Worm (Caenorhabditis elegans) whole organism, L3 larva: ENCODE results near the gene mspn-1.
A peak's percentile ranks its signal among the peaks of the same experiment; 100 is the strongest.

ENCODE experiments used
- R02D3.7 ChIP-seq: fragments of 150-350 bp; optimal IDR thresholded peaks from 2 replicates; lab custom pipeline; 2014; ENCODE audit warnings: missing biosample characterization, missing genetic modification characterization
- ZK546.5 ChIP-seq: sonication (generic microtip); optimal IDR thresholded peaks from 2 replicates; lab custom pipeline; 2017; ENCODE audit warnings: missing biosample characterization, missing genetic modification characterization
- aly-2 ChIP-seq: fragments of 150-350 bp; optimal IDR thresholded peaks from 2 replicates; lab custom pipeline; 2014; ENCODE audit warnings: missing biosample characterization, missing genetic modification characterization
- ama-1 ChIP-seq: fragments of 150-350 bp; optimal IDR thresholded peaks from 2 replicates; lab custom pipeline; 2018
- ceh-16 ChIP-seq: sonication (generic microtip); optimal IDR thresholded peaks from 2 replicates; lab custom pipeline; 2017; ENCODE audit warnings: missing biosample characterization, missing genetic modification characterization
- ceh-28 ChIP-seq: fragments of 150-350 bp; optimal IDR thresholded peaks from 2 replicates; lab custom pipeline; 2014; ENCODE audit warnings: missing biosample characterization, missing genetic modification reagents, missing genetic modification characterization
- ceh-82 ChIP-seq: fragments of 150-350 bp; optimal IDR thresholded peaks from 2 replicates; lab custom pipeline; 2014; ENCODE audit warnings: missing biosample characterization, missing genetic modification characterization
- ceh-9 ChIP-seq: sonication (generic microtip); optimal IDR thresholded peaks from 2 replicates; lab custom pipeline; 2018; ENCODE audit warnings: missing biosample characterization, missing genetic modification characterization
- daf-12 ChIP-seq: fragments of 150-350 bp; optimal IDR thresholded peaks from 2 replicates; lab custom pipeline; 2014; ENCODE audit warnings: missing biosample characterization, missing genetic modification reagents, missing genetic modification characterization
- egl-27 ChIP-seq: sonication (generic microtip); optimal IDR thresholded peaks from 4 replicates; lab custom pipeline; 2017; ENCODE audit warnings: missing biosample characterization, missing genetic modification reagents, missing genetic modification characterization
- egl-5 ChIP-seq: fragments of 150-350 bp; optimal IDR thresholded peaks from 2 replicates; lab custom pipeline; 2017; ENCODE audit warnings: missing biosample characterization, missing genetic modification reagents, missing genetic modification characterization, inconsistent platforms
- elt-1 ChIP-seq: fragments of 150-350 bp; optimal IDR thresholded peaks from 2 replicates; lab custom pipeline; 2014; ENCODE audit warnings: missing biosample characterization, missing genetic modification characterization
- elt-2 ChIP-seq: sonication (generic microtip); optimal IDR thresholded peaks from 2 replicates; lab custom pipeline; 2016; ENCODE audit warnings: missing genetic modification reagents, mild to moderate bottlenecking, missing genetic modification characterization, missing compliant biosample characterization
- elt-3 ChIP-seq, 3 experiments: fragments of 150-350 bp in 1 of 3; sonication (generic microtip) in 2 of 3; optimal IDR thresholded peaks; 2 replicates in 2 of 3; 4 replicates in 1 of 3; lab custom pipeline; 2014 to 2017; ENCODE audit warnings: missing biosample characterization in 3 of 3, missing genetic modification characterization in 3 of 3
- eor-1 ChIP-seq, 2 experiments: fragments of 150-350 bp; optimal IDR thresholded peaks; 2 replicates each; lab custom pipeline; 2014 to 2018; ENCODE audit warnings: missing biosample characterization in 2 of 2, missing genetic modification characterization in 2 of 2
- fkh-10 ChIP-seq: sonication (generic microtip); optimal IDR thresholded peaks from 2 replicates; lab custom pipeline; 2017; ENCODE audit warnings: missing biosample characterization, missing genetic modification reagents, missing genetic modification characterization
- fkh-2 ChIP-seq: fragments of 150-350 bp; optimal IDR thresholded peaks from 2 replicates; lab custom pipeline; 2014; ENCODE audit warnings: missing biosample characterization, missing genetic modification reagents, missing genetic modification characterization
- fos-1 ChIP-seq: fragments of 150-350 bp; optimal IDR thresholded peaks from 2 replicates; lab custom pipeline; 2014; ENCODE audit warnings: missing biosample characterization, missing genetic modification characterization
- hmg-11 ChIP-seq: sonication (generic microtip); optimal IDR thresholded peaks from 2 replicates; lab custom pipeline; 2016; ENCODE audit warnings: missing genetic modification characterization, missing compliant biosample characterization
- jun-1 ChIP-seq: fragments of 150-350 bp; optimal IDR thresholded peaks from 2 replicates; lab custom pipeline; 2014; ENCODE audit warnings: missing biosample characterization, missing genetic modification reagents, missing genetic modification characterization
- lin-15B ChIP-seq: fragments of 150-350 bp; optimal IDR thresholded peaks from 2 replicates; lab custom pipeline; 2014; ENCODE audit warnings: missing biosample characterization, missing genetic modification characterization
- lin-39 ChIP-seq: fragments of 150-350 bp; optimal IDR thresholded peaks from 2 replicates; lab custom pipeline; 2018; ENCODE audit warnings: missing biosample characterization, missing genetic modification reagents, missing genetic modification characterization
- lsy-12 ChIP-seq: sonication (generic microtip); optimal IDR thresholded peaks from 2 replicates; lab custom pipeline; 2016; ENCODE audit warnings: mild to moderate bottlenecking, missing genetic modification characterization, missing compliant biosample characterization
- mdl-1 ChIP-seq: fragments of 150-350 bp; optimal IDR thresholded peaks from 2 replicates; lab custom pipeline; 2014; ENCODE audit warnings: missing biosample characterization, missing genetic modification characterization
- mml-1 ChIP-seq: fragments of 150-350 bp; sonication (generic microtip); optimal IDR thresholded peaks from 3 replicates; lab custom pipeline; 2014; ENCODE audit warnings: missing biosample characterization, missing genetic modification characterization
- nfya-1 ChIP-seq: sonication (generic microtip); optimal IDR thresholded peaks from 2 replicates; lab custom pipeline; 2017; ENCODE audit warnings: missing genetic modification characterization, mild to moderate bottlenecking, missing compliant biosample characterization, antibody characterized with exemption, moderate library complexity; ENCODE audit not compliant: insufficient read depth
- nhr-11 ChIP-seq: fragments of 150-350 bp; optimal IDR thresholded peaks from 2 replicates; lab custom pipeline; 2014; ENCODE audit warnings: missing biosample characterization, missing genetic modification characterization
- nhr-12 ChIP-seq: fragments of 150-350 bp; optimal IDR thresholded peaks from 2 replicates; lab custom pipeline; 2014; ENCODE audit warnings: missing biosample characterization, missing genetic modification characterization
- nhr-23 ChIP-seq: fragments of 150-350 bp; optimal IDR thresholded peaks from 2 replicates; lab custom pipeline; 2014; ENCODE audit warnings: missing biosample characterization, missing genetic modification reagents, missing genetic modification characterization
- nhr-237 ChIP-seq: fragments of 150-350 bp; optimal IDR thresholded peaks from 2 replicates; lab custom pipeline; 2014; ENCODE audit warnings: missing biosample characterization, missing genetic modification characterization
- nhr-25 ChIP-seq: sonication (generic microtip); optimal IDR thresholded peaks from 2 replicates; lab custom pipeline; 2017; ENCODE audit warnings: missing biosample characterization, missing genetic modification characterization
- nhr-28 ChIP-seq: fragments of 150-350 bp; optimal IDR thresholded peaks from 2 replicates; lab custom pipeline; 2014; ENCODE audit warnings: missing biosample characterization, missing genetic modification characterization
- nhr-43 ChIP-seq: sonication (generic microtip); optimal IDR thresholded peaks from 2 replicates; lab custom pipeline; 2016; ENCODE audit warnings: mild to moderate bottlenecking, missing genetic modification characterization, missing compliant biosample characterization; ENCODE audit not compliant: poor library complexity, severe bottlenecking
- nhr-67 ChIP-seq: fragments of 150-350 bp; optimal IDR thresholded peaks from 2 replicates; lab custom pipeline; 2014; ENCODE audit warnings: missing biosample characterization, missing genetic modification characterization
- nhr-76 ChIP-seq: fragments of 150-350 bp; sonication (generic microtip); optimal IDR thresholded peaks from 5 replicates; lab custom pipeline; 2014; ENCODE audit warnings: missing biosample characterization, missing genetic modification characterization
- nhr-77 ChIP-seq: fragments of 150-350 bp; optimal IDR thresholded peaks from 2 replicates; lab custom pipeline; 2014; ENCODE audit warnings: missing biosample characterization, missing genetic modification characterization
- pha-4 ChIP-seq: fragments of 150-350 bp; optimal IDR thresholded peaks from 2 replicates; lab custom pipeline; 2014; ENCODE audit warnings: missing biosample characterization, missing genetic modification reagents, missing genetic modification characterization
- pqm-1 ChIP-seq: fragments of 150-350 bp; optimal IDR thresholded peaks from 2 replicates; lab custom pipeline; 2017; ENCODE audit warnings: missing biosample characterization, missing genetic modification characterization, inconsistent platforms
- sea-2 ChIP-seq: fragments of 150-350 bp; sonication (generic microtip); optimal IDR thresholded peaks from 4 replicates; lab custom pipeline; 2014; ENCODE audit warnings: missing biosample characterization, missing genetic modification reagents, missing genetic modification characterization
- skn-1 ChIP-seq: fragments of 150-350 bp; optimal IDR thresholded peaks from 2 replicates; lab custom pipeline; 2014; ENCODE audit warnings: missing biosample characterization, missing genetic modification characterization
- snpc-4 ChIP-seq: fragments of 150-350 bp; optimal IDR thresholded peaks from 2 replicates; lab custom pipeline; 2014; ENCODE audit warnings: missing biosample characterization, missing genetic modification characterization
- tbx-2 ChIP-seq: sonication (generic microtip); optimal IDR thresholded peaks from 2 replicates; lab custom pipeline; 2016; ENCODE audit warnings: mild to moderate bottlenecking, missing genetic modification characterization, missing compliant biosample characterization
- unc-39 ChIP-seq: sonication (generic microtip); optimal IDR thresholded peaks from 4 replicates; lab custom pipeline; 2017; ENCODE audit warnings: missing biosample characterization, missing genetic modification characterization
- unc-62 ChIP-seq: fragments of 150-350 bp; sonication (generic microtip); optimal IDR thresholded peaks from 4 replicates; lab custom pipeline; 2014; ENCODE audit warnings: missing biosample characterization, missing genetic modification reagents, missing genetic modification characterization
- zag-1 ChIP-seq: fragments of 150-350 bp; optimal IDR thresholded peaks from 2 replicates; lab custom pipeline; 2014; ENCODE audit warnings: missing biosample characterization, missing genetic modification characterization
- ztf-11 ChIP-seq: fragments of 150-350 bp; optimal IDR thresholded peaks from 2 replicates; lab custom pipeline; 2014; ENCODE audit warnings: missing biosample characterization, missing genetic modification characterization
- ztf-4 ChIP-seq: fragments of 150-350 bp; optimal IDR thresholded peaks from 2 replicates; lab custom pipeline; 2014; ENCODE audit warnings: missing biosample characterization, missing genetic modification characterization

Gene mspn-1

ce11 chrIV:10177779-10178178, at the start of gene mspn-1:
Gene mspn-1, plus strand, starts transcription at chrIV:10177968.
- TF ChIP-seq lin-39 (tag; lab: Kevin White, UChicago) (no peak), elt-2 (tag; lab: Kevin White, UChicago) (no peak), R02D3.7 (tag; lab: Kevin White, UChicago) (no peak), ztf-4 (no peak), snpc-4 (no peak), aly-2 (tag; lab: Kevin White, UChicago) (no peak), egl-27 (tag; lab: Kevin White, UChicago) (no peak), skn-1 (tag; lab: Kevin White, UChicago) (no peak), nhr-76 (tag; lab: Kevin White, UChicago) (no peak), egl-5 (tag; lab: Kevin White, UChicago) (no peak), nhr-12 (tag; lab: Kevin White, UChicago) (no peak), zag-1 (no peak)

- TF ChIP-seq zag-1 (no peak), ztf-4 (no peak), mml-1 (tag; lab: Kevin White, UChicago) (no peak), egl-5 (tag; lab: Kevin White, UChicago) (no peak), fos-1 (no peak), nhr-43 (tag; lab: Kevin White, UChicago) (no peak), skn-1 (tag; lab: Kevin White, UChicago) (no peak), nfya-1 (tag; lab: Kevin White, UChicago) (no peak), fkh-10 (GFP tag; lab: Kevin White, UChicago) (no peak)
These were observed 49.3 kb upstream of the mspn-1 start for ce11 chrIV:10128446-10128845.

- TF ChIP-seq nhr-12 (tag; lab: Kevin White, UChicago): no peak
- TF ChIP-seq fos-1: no peak
- TF ChIP-seq ceh-82 (tag; lab: Kevin White, UChicago): peak; percentile 20
- TF ChIP-seq elt-3 (tag; optimal IDR thresholded peaks at IDR 0.05; lab: Kevin White, UChicago): peak in 1 of 3 experiments; percentile 12
- TF ChIP-seq ceh-28: no peak
- no peak for TF ChIP-seq hmg-11
- TF ChIP-seq ZK546.5 (tag; lab: Kevin White, UChicago): peak; percentile 51
- no peak for TF ChIP-seq aly-2 (tag; lab: Kevin White, UChicago)
- no peak for TF ChIP-seq daf-12 (tag; lab: Kevin White, UChicago)
- TF ChIP-seq fkh-2: no peak
- TF ChIP-seq unc-62 (GFP tag; lab: Kevin White, UChicago): no peak
- peak; percentile 77 for TF ChIP-seq lin-39 (tag; lab: Kevin White, UChicago)
- no peak for TF ChIP-seq ceh-9 (tag; lab: Kevin White, UChicago)
- TF ChIP-seq sea-2 (GFP tag; lab: Kevin White, UChicago): no peak
- TF ChIP-seq mdl-1 (tag; lab: Kevin White, UChicago): no peak
- no peak for TF ChIP-seq zag-1
- TF ChIP-seq fkh-10 (GFP tag; lab: Kevin White, UChicago): no peak
- TF ChIP-seq tbx-2: no peak
- peak; percentile 46 for TF ChIP-seq elt-2 (tag; lab: Kevin White, UChicago)
- peak; percentile 81 for TF ChIP-seq nhr-25
- TF ChIP-seq eor-1 (tag; optimal IDR thresholded peaks at IDR 0.05; lab: Kevin White, UChicago): no peak
- no peak for TF ChIP-seq nhr-237 (tag; lab: Kevin White, UChicago)
- no peak for TF ChIP-seq jun-1 (tag; lab: Kevin White, UChicago)
- no peak for TF ChIP-seq ztf-4
- TF ChIP-seq ztf-11: no peak
- TF ChIP-seq nhr-67 (tag; lab: Kevin White, UChicago): no peak
- TF ChIP-seq nhr-77 (tag; lab: Kevin White, UChicago): no peak
- TF ChIP-seq pqm-1 (tag; lab: Kevin White, UChicago): peak; percentile 28
- TF ChIP-seq nhr-76 (tag; lab: Kevin White, UChicago): no peak
- peak; percentile 23 for TF ChIP-seq ama-1 (lab: Kevin White, UChicago)
- TF ChIP-seq elt-1 (tag; lab: Kevin White, UChicago): no peak
- TF ChIP-seq R02D3.7 (tag; lab: Kevin White, UChicago): peak; percentile 20
- TF ChIP-seq lsy-12 (tag; lab: Kevin White, UChicago): no peak
- TF ChIP-seq ceh-16 (tag; lab: Kevin White, UChicago): no peak
- TF ChIP-seq nhr-28: no peak
- no peak for TF ChIP-seq mml-1 (tag; lab: Kevin White, UChicago)
- TF ChIP-seq snpc-4: peak; percentile 42
- TF ChIP-seq pha-4 (tag; lab: Kevin White, UChicago): peak; percentile 88
- peak; percentile 94 for TF ChIP-seq lin-15B (tag; lab: Kevin White, UChicago)
- no peak for TF ChIP-seq nhr-23 (tag; lab: Kevin White, UChicago)
- no peak for TF ChIP-seq nhr-11 (tag; lab: Kevin White, UChicago)
- no peak for TF ChIP-seq skn-1 (tag; lab: Kevin White, UChicago)
- TF ChIP-seq unc-39 (tag; lab: Kevin White, UChicago): no peak
- TF ChIP-seq nfya-1 (tag; lab: Kevin White, UChicago): peak; percentile 90
- peak; percentile 94 for TF ChIP-seq egl-5 (tag; lab: Kevin White, UChicago)
- TF ChIP-seq nhr-43 (tag; lab: Kevin White, UChicago): peak; percentile 28
- no peak for TF ChIP-seq egl-27 (tag; lab: Kevin White, UChicago)
These were observed 48.8 kb upstream of the mspn-1 start, which contains the start of the genes gtbp-1 and K08F4.3 for ce11 chrIV:10128906-10129386. Gene gtbp-1, minus strand, starts transcription at chrIV:10128956. Gene K08F4.3, plus strand, starts transcription at chrIV:10129257.
